In the genomic region with DNA sequence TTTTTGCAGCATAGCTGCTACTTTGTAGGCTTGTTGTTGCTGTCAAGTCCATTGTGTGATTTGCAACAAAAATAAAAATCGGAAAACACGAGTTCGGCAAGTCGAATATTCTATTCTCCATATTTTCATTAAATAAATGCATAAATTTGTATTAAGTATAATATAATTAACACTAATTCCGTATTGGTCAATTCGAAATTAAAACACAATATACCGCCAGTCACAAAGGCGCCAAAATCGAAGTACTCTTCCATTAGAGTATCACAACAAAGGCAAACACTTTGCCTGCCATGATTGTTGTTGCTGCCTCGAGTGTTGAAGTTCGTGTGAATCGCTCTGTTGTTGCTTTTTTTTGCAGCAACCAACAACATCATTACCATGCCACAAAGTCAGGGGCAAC, we compare ENCODE assay signal across 1 fruit fly cellular context.
A peak's percentile ranks its signal among the peaks of the same experiment; 100 is the strongest.
TF ChIP-seq lines count a peak whose summit lies in the region.

No protein-coding gene starts in this region.

TF ChIP-seq in whole organism, prepupa, 60 proteins besides CTCF, POLR2A, EP300 and RAD21 (continued from another document):
- TF ChIP-seq Hr4 (GFP tag; optimal IDR thresholded peaks at IDR 0.05; lab: Kevin White, UChicago) = peak; percentile 23
- TF ChIP-seq vri (GFP tag; optimal IDR thresholded peaks at IDR 0.05; lab: Kevin White, UChicago) = peak; percentile 4
- TF ChIP-seq eg (GFP tag; IDR thresholded peaks at IDR 0.05; lab: Robert Waterston, UW) = peak; percentile 48; the same call in 1 of the 3 replicates
- no peak for TF ChIP-seq Ets21C (GFP tag; optimal IDR thresholded peaks at IDR 0.05; lab: Kevin White, UChicago)
- peak; percentile 29 for TF ChIP-seq CG31627 (GFP tag; optimal IDR thresholded peaks at IDR 0.05; lab: Kevin White, UChicago)
- no peak for TF ChIP-seq CG8632 (GFP tag; optimal IDR thresholded peaks at IDR 0.05; lab: Kevin White, UChicago)
- TF ChIP-seq CG6276 (GFP tag; optimal IDR thresholded peaks at IDR 0.05; lab: Kevin White, UChicago) = no peak
- no peak for TF ChIP-seq CG10669 (GFP tag; optimal IDR thresholded peaks at IDR 0.05; lab: Kevin White, UChicago)
- TF ChIP-seq OdsH (GFP tag; optimal IDR thresholded peaks at IDR 0.05; lab: Kevin White, UChicago) = peak; percentile 29
- no peak for TF ChIP-seq CG9139 (GFP tag; optimal IDR thresholded peaks at IDR 0.05; lab: Kevin White, UChicago)
- TF ChIP-seq esn (GFP tag; optimal IDR thresholded peaks at IDR 0.05; lab: Kevin White, UChicago) = peak; percentile 35
- TF ChIP-seq CG6163 (GFP tag; IDR thresholded peaks at IDR 0.05; lab: Robert Waterston, UW) = peak; percentile 46; the same call in 1 of the 3 replicates
- TF ChIP-seq CG10631 (GFP tag; optimal IDR thresholded peaks at IDR 0.05; lab: Kevin White, UChicago) = peak; percentile 36
- TF ChIP-seq Blimp-1 (GFP tag; optimal IDR thresholded peaks at IDR 0.05; lab: Kevin White, UChicago) = no peak
- TF ChIP-seq CG11294 (GFP tag; IDR thresholded peaks at IDR 0.05; lab: Robert Waterston, UW) = no peak
- TF ChIP-seq CG6808 (GFP tag; optimal IDR thresholded peaks at IDR 0.05; lab: Kevin White, UChicago) = no peak
- no peak for TF ChIP-seq ss (GFP tag; optimal IDR thresholded peaks at IDR 0.05; lab: Kevin White, UChicago)
- peak; percentile 23; the same call in 1 of the 2 replicates for TF ChIP-seq Gug (GFP tag; IDR thresholded peaks at IDR 0.05; lab: Robert Waterston, UW)
- TF ChIP-seq CG11762 (GFP tag; optimal IDR thresholded peaks at IDR 0.05; lab: Kevin White, UChicago; ENCODE audit: insufficient read depth) = no peak
- peak; percentile 24 for TF ChIP-seq Sox102F (GFP tag; optimal IDR thresholded peaks at IDR 0.05; lab: Kevin White, UChicago)
- TF ChIP-seq Hr38 (GFP tag; optimal IDR thresholded peaks at IDR 0.05; lab: Kevin White, UChicago) = no peak
- TF ChIP-seq Met (GFP tag; optimal IDR thresholded peaks at IDR 0.05; lab: Kevin White, UChicago) = peak; percentile 35
- TF ChIP-seq CG3919 (GFP tag; optimal IDR thresholded peaks at IDR 0.05; lab: Kevin White, UChicago) = peak; percentile 29
- TF ChIP-seq Eip93F (GFP tag; optimal IDR thresholded peaks at IDR 0.05; lab: Kevin White, UChicago) = no peak
- TF ChIP-seq topi (GFP tag; optimal IDR thresholded peaks at IDR 0.05; lab: Kevin White, UChicago) = peak; percentile 21
- no peak for TF ChIP-seq CG6792 (GFP tag; optimal IDR thresholded peaks at IDR 0.05; lab: Kevin White, UChicago)
- no peak for TF ChIP-seq CG1621 (tag; optimal IDR thresholded peaks at IDR 0.05; lab: Kevin White, UChicago)
